Fruit fly (Drosophila melanogaster): Measurements from ENCODE around the gene CG1113.

CG1113 gene

DNA sequence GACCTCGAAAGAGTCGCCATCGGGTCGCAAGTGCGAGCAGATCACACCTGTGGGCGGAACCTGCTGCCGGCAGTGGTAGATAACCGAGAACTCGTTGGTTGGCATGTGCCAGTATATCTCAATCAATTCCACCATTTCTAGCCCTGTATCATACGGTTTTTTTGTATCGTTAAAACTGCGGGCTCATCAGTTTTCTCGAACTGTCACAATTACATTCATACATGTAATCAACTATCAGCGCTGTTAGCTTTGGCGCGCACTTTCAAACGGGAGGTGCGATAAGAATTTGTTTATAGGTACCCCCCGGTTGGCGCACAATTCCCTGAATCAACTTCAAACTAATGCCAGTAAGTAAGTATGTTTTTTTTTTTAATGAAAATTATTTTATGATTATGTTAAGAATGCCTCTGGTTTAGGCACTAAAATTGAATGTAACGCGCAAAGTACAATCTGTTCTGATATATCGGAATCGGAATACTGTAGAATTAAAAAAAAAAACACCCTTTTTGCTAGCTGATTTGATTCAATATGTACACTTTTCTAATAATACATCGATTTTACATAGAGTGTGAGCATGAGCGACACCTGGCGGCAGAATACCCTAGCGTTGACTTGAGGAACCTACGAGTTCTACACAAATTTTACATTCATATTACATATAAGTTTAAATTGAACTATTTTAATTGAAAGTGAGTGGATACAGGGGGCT, 45.8 kb downstream of the CG1113 start (continued):
- peak; percentile 38 for TF ChIP-seq shn (GFP tag; optimal IDR thresholded peaks at IDR 0.05)
- TF ChIP-seq CG10959 (GFP tag; IDR thresholded peaks at IDR 0.05) = peak; percentile 41; the same call in 1 of the 2 replicates
- peak; percentile 39 for TF ChIP-seq gro (GFP tag; optimal IDR thresholded peaks at IDR 0.05)
- TF ChIP-seq NC2β (GFP tag; optimal IDR thresholded peaks at IDR 0.05) = peak; percentile 76
- TF ChIP-seq emc (GFP tag; optimal IDR thresholded peaks at IDR 0.05) = no peak
- peak; percentile 66; the same call in 2 of the 3 replicates for TF ChIP-seq Dbx (GFP tag; IDR thresholded peaks at IDR 0.05)
- no peak for TF ChIP-seq prd (optimal IDR thresholded peaks at IDR 0.05)
- peak; percentile 76 for TF ChIP-seq prd (GFP tag; IDR thresholded peaks at IDR 0.05)
- TF ChIP-seq CTCF (GFP tag; optimal IDR thresholded peaks at IDR 0.05) = peak; percentile 98
- TF ChIP-seq CG15269 (tag; optimal IDR thresholded peaks at IDR 0.05) = peak; percentile 49
- no peak for TF ChIP-seq btn (GFP tag; optimal IDR thresholded peaks at IDR 0.05)
- TF ChIP-seq cato (GFP tag; optimal IDR thresholded peaks at IDR 0.05; ENCODE audit: borderline replicate concordance) = peak; percentile 20
- TF ChIP-seq CG8089 (GFP tag; optimal IDR thresholded peaks at IDR 0.05) = peak; percentile 72
- peak; percentile 67 for TF ChIP-seq CG16813 (GFP tag; IDR thresholded peaks at IDR 0.05; ENCODE audit: partially characterized antibody)
- 0 out of 2 replicates have a peak, but pooled peaks have one; percentile 26 for TF ChIP-seq Ada2b (GFP tag; IDR thresholded peaks at IDR 0.05)
- TF ChIP-seq CG10979 (tag; optimal IDR thresholded peaks at IDR 0.05) = peak; percentile 2
- TF ChIP-seq tap (tag; optimal IDR thresholded peaks at IDR 0.05) = no peak
- peak; percentile 62 for TF ChIP-seq CG9817 (tag; optimal IDR thresholded peaks at IDR 0.05)
- no peak for TF ChIP-seq Oaz (GFP tag; IDR thresholded peaks at IDR 0.05)
- TF ChIP-seq CG4328 (GFP tag; optimal IDR thresholded peaks at IDR 0.05) = peak; percentile 9
- peak; percentile 25 for TF ChIP-seq CG9727 (GFP tag; optimal IDR thresholded peaks at IDR 0.05)
- 0 out of 2 replicates have a peak, but pooled peaks have one; percentile 12 for TF ChIP-seq Xrp1 (GFP tag; IDR thresholded peaks at IDR 0.05)
- TF ChIP-seq kay (GFP tag; optimal IDR thresholded peaks at IDR 0.05) = peak; percentile 29
- peak; percentile 40 for TF ChIP-seq CG33557 (GFP tag; optimal IDR thresholded peaks at IDR 0.05)
- peak; percentile 14 for TF ChIP-seq CG10147 (GFP tag; optimal IDR thresholded peaks at IDR 0.05)
- TF ChIP-seq CG17361 (GFP tag; IDR thresholded peaks at IDR 0.05) = peak; percentile 56; the same call in 2 of the 3 replicates
- peak; percentile 69 for TF ChIP-seq HLH54F (GFP tag; optimal IDR thresholded peaks at IDR 0.05)
- peak; percentile 43 for TF ChIP-seq CG16863 (GFP tag; optimal IDR thresholded peaks at IDR 0.05)
- peak; percentile 48 for TF ChIP-seq CG2712 (tag; optimal IDR thresholded peaks at IDR 0.05)
- peak; percentile 32; the same call in 1 of the 2 replicates for TF ChIP-seq CG7372 (GFP tag; IDR thresholded peaks at IDR 0.05)
- TF ChIP-seq nmo (GFP tag; optimal IDR thresholded peaks at IDR 0.05) = peak; percentile 52
- no peak for TF ChIP-seq CG6254 (GFP tag; optimal IDR thresholded peaks at IDR 0.05)
- peak; percentile 80 for TF ChIP-seq E2f2 (GFP tag; IDR thresholded peaks at IDR 0.05)
- peak; percentile 57; the same call in 1 of the 2 replicates for TF ChIP-seq al (GFP tag; IDR thresholded peaks at IDR 0.05)
- TF ChIP-seq CoRest (tag; optimal IDR thresholded peaks at IDR 0.05) = peak; percentile 60
- TF ChIP-seq chif (GFP tag; optimal IDR thresholded peaks at IDR 0.05) = peak in 1 of 2 experiments; percentile 76
- peak; percentile 54 for TF ChIP-seq mam (GFP tag; optimal IDR thresholded peaks at IDR 0.05)
- TF ChIP-seq zen (tag; optimal IDR thresholded peaks at IDR 0.05) = no peak
- no peak for TF ChIP-seq dan (GFP tag; IDR thresholded peaks at IDR 0.05)
- peak; percentile 33 for TF ChIP-seq CG1233 (GFP tag; optimal IDR thresholded peaks at IDR 0.05)
- TF ChIP-seq PHDP (tag; optimal IDR thresholded peaks at IDR 0.05) = peak; percentile 46
- peak; percentile 52 for TF ChIP-seq lab (GFP tag; optimal IDR thresholded peaks at IDR 0.05)
- TF ChIP-seq CG13624 (GFP tag; optimal IDR thresholded peaks at IDR 0.05) = peak; percentile 56
- TF ChIP-seq esg (GFP tag; conservative IDR thresholded peaks at IDR 0.05) = no peak
- no peak for TF ChIP-seq CG11723 (GFP tag; optimal IDR thresholded peaks at IDR 0.05)
- TF ChIP-seq CG42726 (GFP tag; IDR thresholded peaks at IDR 0.05; ENCODE audit: partially characterized antibody) = peak; percentile 92
- no peak for TF ChIP-seq peb (GFP tag; IDR thresholded peaks at IDR 0.05)
- TF ChIP-seq CG30431 (GFP tag; optimal IDR thresholded peaks at IDR 0.05) = no peak
- TF ChIP-seq trem (tag; optimal IDR thresholded peaks at IDR 0.05) = peak; percentile 17
- peak; percentile 26 for TF ChIP-seq CG12391 (tag; optimal IDR thresholded peaks at IDR 0.05)

Data from whole organism, embryonic.